Worm (Caenorhabditis elegans): ENCODE measurements around the gene F55F3.4.
A peak's percentile ranks its signal among the peaks of the same experiment; 100 is the strongest.

Gene F55F3.4

DNA sequence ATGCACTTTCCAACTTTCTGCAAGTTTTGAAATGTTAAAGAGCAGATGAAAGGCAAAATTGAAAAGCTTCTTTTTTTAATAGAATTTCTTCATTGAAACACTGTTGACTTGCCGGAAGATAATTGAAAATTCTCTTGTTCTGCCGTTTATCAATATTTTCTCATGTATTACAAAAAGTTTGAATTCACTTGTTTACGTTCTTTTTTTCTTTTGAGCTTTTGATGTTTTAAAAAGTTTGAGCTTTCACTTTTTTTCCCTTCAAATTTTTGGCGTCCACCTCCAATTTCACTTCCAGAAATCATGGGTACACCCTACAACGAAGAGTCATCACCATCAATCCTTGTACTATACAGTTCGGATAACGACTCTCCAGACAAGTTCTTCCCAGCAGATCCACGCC is 48.8 kb downstream of the F55F3.4 start, which contains the start of gene F19D8.2:
Gene F19D8.2 (plus strand): TSS at position 301 of the 400 bp plus-strand sequence.
- peak; percentile 76 for TF ChIP-seq aha-1 (tag)
- no peak for TF ChIP-seq ceh-28 (tag; optimal IDR thresholded peaks at IDR 0.05)

ce11 chrX:13838019-13838418 is 52.7 kb downstream of the F55F3.4 start:
- TF ChIP-seq dpl-1 (GFP tag; optimal IDR thresholded peaks at IDR 0.05) (no peak), egl-27 (tag; optimal IDR thresholded peaks at IDR 0.05) (no peak), madf-9 (GFP tag; conservative IDR thresholded peaks at IDR 0.05) (no peak), nhr-48 (tag; optimal IDR thresholded peaks at IDR 0.05) (no peak), lir-3 (tag; optimal IDR thresholded peaks at IDR 0.05) (no peak), nhr-111 (GFP tag; optimal IDR thresholded peaks at IDR 0.05) (no peak), pha-4 (GFP tag; IDR thresholded peaks at IDR 0.05) (no peak), pha-4 (tag; optimal IDR thresholded peaks at IDR 0.05) (no peak), nhr-41 (GFP tag; IDR thresholded peaks at IDR 0.05) (no peak), set-16 (GFP tag; IDR thresholded peaks at IDR 0.05) (no peak), mxl-3 (GFP tag; optimal IDR thresholded peaks at IDR 0.05) (no peak), ceh-44 (GFP tag; IDR thresholded peaks at IDR 0.05) (no peak), ctbp-1 (GFP tag; IDR thresholded peaks at IDR 0.05) (no peak), daf-8 (GFP tag; IDR thresholded peaks at IDR 0.05) (no peak), pqm-1 (tag; optimal IDR thresholded peaks at IDR 0.05) (no peak), lin-39 (tag; optimal IDR thresholded peaks at IDR 0.05) (no peak), Y48G9A.11 (GFP tag; IDR thresholded peaks at IDR 0.05) (no peak), ZK546.5 (tag; optimal IDR thresholded peaks at IDR 0.05) (no peak), gei-8 (GFP tag; optimal IDR thresholded peaks at IDR 0.05) (no peak), ceh-82 (tag; optimal IDR thresholded peaks at IDR 0.05) (no peak), cey-2 (tag; optimal IDR thresholded peaks at IDR 0.05; ENCODE audit: borderline replicate concordance, insufficient read depth) (no peak)
